Worm (Caenorhabditis elegans): ENCODE data around the gene ubh-2.

DNA sequence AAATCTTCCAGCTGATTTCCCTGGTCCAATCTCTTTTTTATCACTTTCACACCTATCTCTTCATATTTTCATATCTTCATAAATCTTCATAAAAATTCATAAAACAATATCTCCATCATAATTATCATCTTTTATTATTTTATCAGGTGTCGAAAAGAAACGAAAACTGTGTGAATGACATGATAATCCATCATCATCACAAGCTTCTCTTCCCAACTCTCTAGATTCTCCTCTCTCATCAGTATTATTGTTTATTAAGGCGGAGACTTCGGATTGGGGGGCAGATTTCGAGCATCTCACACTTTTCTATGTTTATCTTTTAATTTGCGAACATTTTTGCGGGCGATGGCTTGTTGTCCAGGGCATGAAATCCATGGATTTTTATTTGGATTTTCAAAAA lies 45.4 kb downstream of the ubh-2 start:
- TF ChIP-seq ces-1 (GFP tag; optimal IDR thresholded peaks at IDR 0.05) (no peak), nhr-77 (tag; optimal IDR thresholded peaks at IDR 0.05) (no peak), aha-1 (tag) (no peak), R02D3.7 (tag; optimal IDR thresholded peaks at IDR 0.05) (no peak), unc-62 (GFP tag; optimal IDR thresholded peaks at IDR 0.05 in 1 of 2) (no peak), unc-62 (tag; optimal IDR thresholded peaks at IDR 0.05) (no peak), F44E2.7 (GFP tag; IDR thresholded peaks at IDR 0.05) (no peak), nhr-10 (tag; optimal IDR thresholded peaks at IDR 0.05) (no peak), ZK546.5 (tag; optimal IDR thresholded peaks at IDR 0.05) (no peak), nhr-111 (GFP tag; optimal IDR thresholded peaks at IDR 0.05) (no peak), ceh-82 (tag; optimal IDR thresholded peaks at IDR 0.05) (no peak), gei-8 (GFP tag; optimal IDR thresholded peaks at IDR 0.05) (no peak)
